Worm (Caenorhabditis elegans) whole organism, midembryonic: ENCODE data around the gene K09C4.10.

ENCODE experiments used
- med-1 ChIP-seq: sonication (generic microtip); optimal IDR thresholded peaks from 2 replicates; lab custom pipeline; 2017; ENCODE audit warnings: missing genetic modification characterization, mild to moderate bottlenecking, missing compliant biosample characterization, antibody characterized with exemption, missing genetic modification reagents; ENCODE audit not compliant: insufficient read depth
- ref-1 ChIP-seq: fragments of 200-800 bp; sonication (Bioruptor generic); conservative IDR thresholded peaks from 2 replicates; pipeline ENCODE4 v1.3.6; 2022; ENCODE audit warnings: missing genetic modification reagents, missing genetic modification characterization, missing compliant biosample characterization
- tab-1 ChIP-seq: fragments of 200-800 bp; sonication (Bioruptor generic); IDR thresholded peaks from 2 replicates; pipeline ENCODE4 v1.3.6; 2022; ENCODE audit warnings: missing genetic modification characterization, missing compliant biosample characterization
- ztf-29 ChIP-seq: fragments of 200-800 bp; sonication (Bioruptor generic); IDR thresholded peaks from 2 replicates; pipeline ENCODE4 v1.3.6; 2022; ENCODE audit warnings: missing genetic modification reagents, missing genetic modification characterization, missing compliant biosample characterization

ce11 chrX:3244402-3244801 lies 35.6 kb downstream of the K09C4.10 start:
- TF ChIP-seq ref-1 (no peak), tab-1 (GFP tag; lab: Robert Waterston, UW) (no peak), med-1 (GFP tag; lab: Kevin White, UChicago) (no peak), ztf-29 (no peak)
